Worm (Caenorhabditis elegans) whole organism, L1 larva: ENCODE results near the gene col-108.

ENCODE experiments used
- C04F5.9 ChIP-seq: sonication (generic microtip); optimal IDR thresholded peaks from 2 replicates; lab custom pipeline; 2016; ENCODE audit warnings: missing genetic modification characterization, missing compliant biosample characterization
- C16A3.4 ChIP-seq: fragments of 150-350 bp; optimal IDR thresholded peaks from 2 replicates; lab custom pipeline; 2014; ENCODE audit warnings: missing biosample characterization, missing genetic modification characterization
- alr-1 ChIP-seq: fragments of 200-800 bp; sonication (Bioruptor generic); optimal IDR thresholded peaks from 2 replicates; lab custom pipeline; 2018; ENCODE audit warnings: borderline replicate concordance, mild to moderate bottlenecking, missing genetic modification characterization, missing compliant biosample characterization
- ama-1 ChIP-seq: fragments of 150-350 bp; optimal IDR thresholded peaks from 2 replicates; lab custom pipeline; 2014
- ceh-90 ChIP-seq: sonication (generic microtip); optimal IDR thresholded peaks from 2 replicates; lab custom pipeline; 2016; ENCODE audit warnings: missing genetic modification characterization, missing compliant biosample characterization
- dpl-1 ChIP-seq, 3 experiments: fragments of 150-350 bp in 2 of 3; sonication (generic microtip) in 1 of 3; optimal IDR thresholded peaks; 2 replicates each; lab custom pipeline; 2014 to 2017; ENCODE audit warnings: missing biosample characterization in 3 of 3, missing genetic modification characterization in 3 of 3, missing genetic modification reagents in 3 of 3
- dsc-1 ChIP-seq: sonication (generic microtip); optimal IDR thresholded peaks from 2 replicates; lab custom pipeline; 2016; ENCODE audit warnings: mild to moderate bottlenecking, missing genetic modification characterization, missing compliant biosample characterization
- efl-1 ChIP-seq, 4 experiments: fragments of 150-350 bp; optimal IDR thresholded peaks in 3 of 4; peaks in 1 of 4; 1 replicate in 1 of 4; 2 replicates in 3 of 4; lab custom pipeline; 2014; ENCODE audit warnings: missing biosample characterization in 2 of 4, missing genetic modification characterization in 2 of 4, missing genetic modification reagents in 2 of 4
- efl-3 ChIP-seq: fragments of 200-800 bp; sonication (Bioruptor generic); optimal IDR thresholded peaks from 2 replicates; lab custom pipeline; 2018; ENCODE audit warnings: mild to moderate bottlenecking, missing genetic modification characterization, missing compliant biosample characterization
- egl-13 ChIP-seq: sonication (generic microtip); optimal IDR thresholded peaks from 2 replicates; lab custom pipeline; 2016; ENCODE audit warnings: missing genotype, missing genetic modification reagents, missing genetic modification characterization, missing compliant biosample characterization
- egl-27 ChIP-seq, 2 experiments: fragments of 150-350 bp in 1 of 2; sonication (generic microtip); optimal IDR thresholded peaks; 3 replicates each; lab custom pipeline; 2017 to 2018; ENCODE audit warnings: missing biosample characterization in 2 of 2, missing genetic modification characterization in 2 of 2, missing genetic modification reagents in 2 of 2
- elt-2 ChIP-seq: sonication (generic microtip); optimal IDR thresholded peaks from 2 replicates; lab custom pipeline; 2016; ENCODE audit warnings: missing genetic modification characterization, mild to moderate bottlenecking, inconsistent platforms, missing compliant biosample characterization, missing genetic modification reagents
- lin-14 ChIP-seq: fragments of 200-800 bp; sonication (Bioruptor generic); optimal IDR thresholded peaks from 2 replicates; lab custom pipeline; 2018; ENCODE audit warnings: mild to moderate bottlenecking, missing genetic modification characterization, moderate library complexity, missing compliant biosample characterization
- lin-35 ChIP-seq, 2 experiments: fragments of 150-350 bp; optimal IDR thresholded peaks; 2 replicates each; lab custom pipeline; 2014; ENCODE audit warnings: missing biosample characterization in 2 of 2, missing genetic modification characterization in 2 of 2, missing genetic modification reagents in 2 of 2
- lir-3 ChIP-seq: sonication (generic microtip); optimal IDR thresholded peaks from 2 replicates; lab custom pipeline; 2016; ENCODE audit warnings: mild to moderate bottlenecking, missing genetic modification characterization, moderate library complexity, missing compliant biosample characterization; ENCODE audit not compliant: poor library complexity
- lsy-2 ChIP-seq, 2 experiments: fragments of 150-350 bp; optimal IDR thresholded peaks; 2 replicates each; lab custom pipeline; 2014; ENCODE audit warnings: missing biosample characterization in 2 of 2, missing genetic modification characterization in 2 of 2
- mab-9 ChIP-seq: fragments of 200-800 bp; sonication (Bioruptor generic); IDR thresholded peaks from 2 replicates; pipeline ENCODE4 v1.3.6; 2022; ENCODE audit warnings: missing genetic modification reagents, missing genetic modification characterization, missing compliant biosample characterization
- mdl-1 ChIP-seq, 2 experiments: fragments of 150-350 bp; optimal IDR thresholded peaks; 2 replicates each; lab custom pipeline; 2014 to 2017; ENCODE audit warnings: missing biosample characterization in 2 of 2, missing genetic modification characterization in 2 of 2, inconsistent platforms in 1 of 2
- nhr-19 ChIP-seq: fragments of 200-800 bp; sonication (Bioruptor generic); conservative IDR thresholded peaks from 2 replicates; pipeline ENCODE4 v1.3.6; 2022; ENCODE audit warnings: missing genetic modification characterization, missing compliant biosample characterization
- nhr-20 ChIP-seq: sonication (generic microtip); optimal IDR thresholded peaks from 2 replicates; lab custom pipeline; 2016; ENCODE audit warnings: mild to moderate bottlenecking, missing genetic modification characterization, missing compliant biosample characterization
- nhr-237 ChIP-seq: fragments of 150-350 bp; optimal IDR thresholded peaks from 2 replicates; lab custom pipeline; 2014; ENCODE audit warnings: missing biosample characterization, missing genetic modification characterization
- nhr-47 ChIP-seq: sonication (generic microtip); optimal IDR thresholded peaks from 2 replicates; lab custom pipeline; 2016; ENCODE audit warnings: mild to moderate bottlenecking, missing genetic modification characterization, moderate library complexity, missing compliant biosample characterization
- nhr-71 ChIP-seq: sonication (generic microtip); optimal IDR thresholded peaks from 2 replicates; lab custom pipeline; 2016; ENCODE audit warnings: mild to moderate bottlenecking, missing genetic modification characterization, moderate library complexity, missing compliant biosample characterization
- nhr-77 ChIP-seq: fragments of 150-350 bp; optimal IDR thresholded peaks from 2 replicates; lab custom pipeline; 2014; ENCODE audit warnings: missing biosample characterization, missing genetic modification characterization
- nhr-85 ChIP-seq: sonication (generic microtip); peaks from one replicate; lab custom pipeline; 2016; ENCODE audit warnings: missing genetic modification characterization, inconsistent platforms, missing compliant biosample characterization
- pax-3 ChIP-seq: fragments of 200-800 bp; sonication (Bioruptor generic); optimal IDR thresholded peaks from 2 replicates; lab custom pipeline; 2018; ENCODE audit warnings: mild to moderate bottlenecking, missing genetic modification characterization, moderate library complexity, missing compliant biosample characterization
- pqm-1 ChIP-seq: sonication (generic microtip); optimal IDR thresholded peaks from 3 replicates; lab custom pipeline; 2017; ENCODE audit warnings: missing biosample characterization, missing genetic modification characterization
- rnt-1 ChIP-seq: sonication (generic microtip); optimal IDR thresholded peaks from 2 replicates; lab custom pipeline; 2016; ENCODE audit warnings: mild to moderate bottlenecking, missing genetic modification characterization, moderate library complexity, missing compliant biosample characterization
- snpc-4 ChIP-seq: fragments of 150-350 bp; optimal IDR thresholded peaks from 2 replicates; lab custom pipeline; 2014; ENCODE audit warnings: missing biosample characterization, missing genetic modification characterization
- snu-23 ChIP-seq: sonication (generic microtip); optimal IDR thresholded peaks from 2 replicates; lab custom pipeline; 2016; ENCODE audit warnings: missing genetic modification characterization, missing compliant biosample characterization
- sox-4 ChIP-seq: sonication (generic microtip); optimal IDR thresholded peaks from 2 replicates; lab custom pipeline; 2016; ENCODE audit warnings: missing genetic modification characterization, missing compliant biosample characterization
- sptf-1 ChIP-seq: fragments of 150-350 bp; optimal IDR thresholded peaks from 2 replicates; lab custom pipeline; 2014; ENCODE audit warnings: missing biosample characterization, missing genetic modification characterization
- swsn-7 ChIP-seq: sonication (generic microtip); optimal IDR thresholded peaks from 2 replicates; lab custom pipeline; 2016; ENCODE audit warnings: missing genetic modification characterization, missing compliant biosample characterization
- tbx-2 ChIP-seq: sonication (generic microtip); optimal IDR thresholded peaks from 2 replicates; lab custom pipeline; 2016; ENCODE audit warnings: missing genetic modification characterization, missing compliant biosample characterization
- tlp-1 ChIP-seq: fragments of 150-350 bp; optimal IDR thresholded peaks from 2 replicates; lab custom pipeline; 2014; ENCODE audit warnings: missing biosample characterization, missing genetic modification characterization
- unc-130 ChIP-seq: fragments of 150-350 bp; optimal IDR thresholded peaks from 2 replicates; lab custom pipeline; 2017; ENCODE audit warnings: missing biosample characterization, missing genetic modification characterization, inconsistent platforms
- unc-30 ChIP-seq: sonication (generic microtip); optimal IDR thresholded peaks from 2 replicates; lab custom pipeline; 2017; ENCODE audit warnings: missing biosample characterization, missing genetic modification characterization
- unc-86 ChIP-seq: sonication (generic microtip); optimal IDR thresholded peaks from 2 replicates; lab custom pipeline; 2016; ENCODE audit warnings: missing genetic modification characterization, missing compliant biosample characterization
- unc-98 ChIP-seq: fragments of 200-800 bp; sonication (Bioruptor generic); IDR thresholded peaks from 2 replicates; pipeline ENCODE4 v1.3.6; 2022; ENCODE audit warnings: missing genetic modification characterization, missing compliant biosample characterization
- zag-1 ChIP-seq: fragments of 150-350 bp; optimal IDR thresholded peaks from 2 replicates; lab custom pipeline; 2014; ENCODE audit warnings: missing biosample characterization, missing genetic modification characterization
- zip-4 ChIP-seq: fragments of 200-800 bp; sonication (Bioruptor generic); optimal IDR thresholded peaks from 2 replicates; lab custom pipeline; 2018; ENCODE audit warnings: mild to moderate bottlenecking, missing genetic modification characterization, moderate library complexity, missing compliant biosample characterization
- ztf-4 ChIP-seq: fragments of 150-350 bp; optimal IDR thresholded peaks from 2 replicates; lab custom pipeline; 2014; ENCODE audit warnings: missing biosample characterization, missing genetic modification characterization

col-108 gene

ce11 chrIV:1751243-1751642 lies 17.1 kb upstream of the col-108 start:
- TF ChIP-seq lin-14 (GFP tag; lab: Kevin White, UChicago) (peak; percentile 34), unc-86 (no peak)

DNA sequence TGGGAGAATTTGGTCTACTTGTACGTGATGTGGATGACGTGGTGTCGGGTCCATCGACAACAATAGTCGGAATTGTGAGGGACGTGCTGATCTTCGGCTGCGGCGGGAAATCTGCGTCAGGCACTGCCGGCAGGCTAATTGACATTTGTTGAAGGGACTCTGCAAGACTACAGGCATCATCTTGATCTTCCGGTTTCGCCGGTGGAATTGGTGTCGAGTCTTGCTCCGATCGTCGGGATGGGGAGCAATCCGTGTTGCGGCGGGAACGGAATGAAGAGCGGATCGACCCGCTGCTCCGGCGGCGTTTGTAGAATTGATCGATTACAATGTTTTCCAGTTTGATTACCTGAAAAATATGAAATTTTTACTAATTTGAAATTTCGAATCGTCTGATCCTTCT lies 15.9 kb upstream of the col-108 start:
- no peak for TF ChIP-seq efl-1 (optimal IDR thresholded peaks at IDR 0.05; lab: Kevin White, UChicago)
- TF ChIP-seq efl-1 (GFP tag; optimal IDR thresholded peaks at IDR 0.05 in 1 of 2; lab: Kevin White, UChicago), result peak in 1 of 2 experiments; percentile 18
- no peak for TF ChIP-seq tlp-1
- TF ChIP-seq mab-9, result no peak

- TF ChIP-seq rnt-1 (no peak), lin-35 (GFP tag; optimal IDR thresholded peaks at IDR 0.05; lab: Kevin White, UChicago) (no peak), nhr-71 (tag; lab: Kevin White, UChicago) (no peak), C16A3.4 (tag; lab: Kevin White, UChicago) (no peak), unc-30 (tag; lab: Kevin White, UChicago) (no peak), nhr-237 (tag; lab: Kevin White, UChicago) (no peak), zag-1 (tag; lab: Kevin White, UChicago) (no peak), swsn-7 (tag; lab: Kevin White, UChicago) (no peak), egl-27 (tag; optimal IDR thresholded peaks at IDR 0.05; lab: Kevin White, UChicago) (no peak), lin-14 (GFP tag; lab: Kevin White, UChicago) (no peak), egl-13 (no peak), pax-3 (tag; lab: Kevin White, UChicago) (no peak), dpl-1 (GFP tag; optimal IDR thresholded peaks at IDR 0.05; lab: Kevin White, UChicago) (no peak), nhr-47 (tag; lab: Kevin White, UChicago) (no peak)
Measured at ce11 chrIV:1753481-1753880, 14.9 kb upstream of the col-108 start, which contains the start of gene Y41D4A.3. Y41D4A.3 (plus strand) TSS chrIV:1753781.

- TF ChIP-seq pqm-1 (tag; lab: Kevin White, UChicago) (no peak), nhr-19 (peak; percentile 33), elt-2 (tag; lab: Kevin White, UChicago) (no peak), nhr-77 (tag; lab: Kevin White, UChicago) (no peak), nhr-85 (no peak), C04F5.9 (tag; lab: Kevin White, UChicago) (no peak), snu-23 (GFP tag; lab: Kevin White, UChicago) (peak; percentile 30), zag-1 (tag; lab: Kevin White, UChicago) (no peak), lsy-2 (tag; optimal IDR thresholded peaks at IDR 0.05; lab: Kevin White, UChicago) (peak; percentile 15 to 45), rnt-1 (peak; percentile 77), nhr-20 (tag; lab: Kevin White, UChicago) (peak; percentile 3), alr-1 (tag; lab: Kevin White, UChicago) (no peak), nhr-71 (tag; lab: Kevin White, UChicago) (peak; percentile 63), ceh-90 (tag; lab: Kevin White, UChicago) (no peak), egl-27 (tag; optimal IDR thresholded peaks at IDR 0.05; lab: Kevin White, UChicago) (no peak), ztf-4 (peak; percentile 16), sox-4 (no peak), efl-3 (GFP tag; lab: Kevin White, UChicago) (no peak), lin-14 (GFP tag; lab: Kevin White, UChicago) (peak; percentile 44), mdl-1 (tag; optimal IDR thresholded peaks at IDR 0.05; lab: Kevin White, UChicago) (peak in 1 of 2 experiments; percentile 38)
Measured at ce11 chrIV:1758595-1758994, 9.8 kb upstream of the col-108 start.

- TF ChIP-seq snpc-4 (tag; lab: Kevin White, UChicago) (no peak), mab-9 (no peak), tbx-2 (tag; lab: Kevin White, UChicago) (peak; percentile 16), zag-1 (tag; lab: Kevin White, UChicago) (no peak), mdl-1 (tag; optimal IDR thresholded peaks at IDR 0.05; lab: Kevin White, UChicago) (peak in 1 of 2 experiments; percentile 36), egl-27 (tag; optimal IDR thresholded peaks at IDR 0.05; lab: Kevin White, UChicago) (no peak), ceh-90 (tag; lab: Kevin White, UChicago) (peak; percentile 16), zip-4 (GFP tag; lab: Kevin White, UChicago) (no peak), unc-130 (tag; lab: Kevin White, UChicago) (peak; percentile 46), lin-14 (GFP tag; lab: Kevin White, UChicago) (peak; percentile 57), nhr-20 (tag; lab: Kevin White, UChicago) (peak; percentile 27), rnt-1 (peak; percentile 88), lir-3 (tag; lab: Kevin White, UChicago) (peak; percentile 38), lsy-2 (tag; optimal IDR thresholded peaks at IDR 0.05; lab: Kevin White, UChicago) (peak; percentile 47 to 49), unc-98 (GFP tag; lab: Robert Waterston, UW) (peak; percentile 35; the same call in 1 of the 2 replicates), ama-1 (no peak), nhr-77 (tag; lab: Kevin White, UChicago) (no peak), snu-23 (GFP tag; lab: Kevin White, UChicago) (peak; percentile 49), dsc-1 (tag; lab: Kevin White, UChicago) (peak; percentile 46), swsn-7 (tag; lab: Kevin White, UChicago) (peak; percentile 13), nhr-85 (no peak), nhr-71 (tag; lab: Kevin White, UChicago) (peak; percentile 74), sptf-1 (tag; lab: Kevin White, UChicago) (no peak)
Measured at ce11 chrIV:1761553-1761952, 6.8 kb upstream of the col-108 start, which contains the start of gene Y41D4A.7. Y41D4A.7 (minus strand) TSS chrIV:1761570.
